Worm (Caenorhabditis elegans) whole organism, L2 larva: ENCODE data around the gene dpf-4.

Experiments
- C34F6.9 ChIP-seq: fragments of 150-350 bp; optimal IDR thresholded peaks from 2 replicates; lab custom pipeline; 2014; ENCODE audit warnings: missing biosample characterization, missing genetic modification characterization
- F13H6.1 ChIP-seq: sonication (generic microtip); optimal IDR thresholded peaks from 2 replicates; lab custom pipeline; 2016; ENCODE audit warnings: missing genetic modification characterization, missing compliant biosample characterization
- R02D3.7 ChIP-seq: fragments of 150-350 bp; optimal IDR thresholded peaks from 2 replicates; lab custom pipeline; 2014; ENCODE audit warnings: missing biosample characterization, missing genetic modification characterization
- Y55F3AM.14 ChIP-seq: fragments of 200-800 bp; sonication (Bioruptor generic); optimal IDR thresholded peaks from 2 replicates; lab custom pipeline; 2018; ENCODE audit warnings: mild to moderate bottlenecking, missing genetic modification characterization, missing compliant biosample characterization
- ZK546.5 ChIP-seq: sonication (generic microtip); optimal IDR thresholded peaks from 2 replicates; lab custom pipeline; 2017; ENCODE audit warnings: missing biosample characterization, missing genetic modification characterization
- alr-1 ChIP-seq: fragments of 150-350 bp; optimal IDR thresholded peaks from 2 replicates; lab custom pipeline; 2014; ENCODE audit warnings: missing biosample characterization, missing genetic modification characterization
- aly-2 ChIP-seq: fragments of 150-350 bp; optimal IDR thresholded peaks from 2 replicates; lab custom pipeline; 2014; ENCODE audit warnings: missing biosample characterization, missing genetic modification characterization
- ama-1 ChIP-seq: fragments of 150-350 bp; optimal IDR thresholded peaks from 2 replicates; lab custom pipeline; 2018; ENCODE audit warnings: inconsistent platforms
- blmp-1 ChIP-seq: sonication (generic microtip); optimal IDR thresholded peaks from 2 replicates; lab custom pipeline; 2017; ENCODE audit warnings: missing genetic modification characterization, mild to moderate bottlenecking, missing compliant biosample characterization, antibody characterized with exemption, moderate library complexity; ENCODE audit not compliant: insufficient read depth
- ceh-16 ChIP-seq: fragments of 150-350 bp; optimal IDR thresholded peaks from 2 replicates; lab custom pipeline; 2014; ENCODE audit warnings: missing biosample characterization, missing genetic modification characterization
- ceh-82 ChIP-seq: fragments of 150-350 bp; optimal IDR thresholded peaks from 2 replicates; lab custom pipeline; 2014; ENCODE audit warnings: missing biosample characterization, missing genetic modification characterization
- crh-2 ChIP-seq: sonication (generic microtip); optimal IDR thresholded peaks from 2 replicates; lab custom pipeline; 2017; ENCODE audit warnings: missing biosample characterization, missing genetic modification characterization
- dmd-4 ChIP-seq: sonication (generic microtip); optimal IDR thresholded peaks from 2 replicates; lab custom pipeline; 2017; ENCODE audit warnings: missing biosample characterization, missing genetic modification characterization
- egl-27 ChIP-seq: sonication (generic microtip); optimal IDR thresholded peaks from 3 replicates; lab custom pipeline; 2017; ENCODE audit warnings: missing biosample characterization, missing genetic modification reagents, missing genetic modification characterization
- elt-1 ChIP-seq: fragments of 150-350 bp; optimal IDR thresholded peaks from 2 replicates; lab custom pipeline; 2014; ENCODE audit warnings: missing biosample characterization, missing genetic modification characterization
- elt-3 ChIP-seq: sonication (generic microtip); optimal IDR thresholded peaks from 2 replicates; lab custom pipeline; 2017; ENCODE audit warnings: missing biosample characterization, missing genetic modification characterization
- fos-1 ChIP-seq: fragments of 150-350 bp; optimal IDR thresholded peaks from 2 replicates; lab custom pipeline; 2014; ENCODE audit warnings: missing biosample characterization, missing genetic modification characterization
- gmeb-1 ChIP-seq: fragments of 150-350 bp; optimal IDR thresholded peaks from 2 replicates; lab custom pipeline; 2014; ENCODE audit warnings: missing biosample characterization, missing genetic modification characterization
- lin-11 ChIP-seq: fragments of 150-350 bp; sonication (generic microtip); optimal IDR thresholded peaks from 2 replicates; lab custom pipeline; 2014; ENCODE audit warnings: missing biosample characterization, missing genetic modification characterization, inconsistent platforms, mixed read lengths
- lin-13 ChIP-seq: fragments of 150-350 bp; optimal IDR thresholded peaks from 2 replicates; lab custom pipeline; 2014; ENCODE audit warnings: missing biosample characterization, missing genetic modification reagents, missing genetic modification characterization
- lin-39 ChIP-seq: fragments of 150-350 bp; optimal IDR thresholded peaks from 2 replicates; lab custom pipeline; 2014; ENCODE audit warnings: missing biosample characterization, missing genetic modification reagents, missing genetic modification characterization
- lsy-2 ChIP-seq, 2 experiments: fragments of 150-350 bp in 1 of 2; sonication (generic microtip) in 1 of 2; optimal IDR thresholded peaks; 2 replicates each; lab custom pipeline; 2014 to 2017; ENCODE audit warnings: missing biosample characterization in 2 of 2, missing genetic modification characterization in 2 of 2
- mab-5 ChIP-seq: fragments of 150-350 bp; optimal IDR thresholded peaks from 2 replicates; lab custom pipeline; 2014; ENCODE audit warnings: missing biosample characterization, missing genetic modification characterization
- mbf-1 ChIP-seq: sonication (generic microtip); optimal IDR thresholded peaks from 2 replicates; lab custom pipeline; 2017; ENCODE audit warnings: missing biosample characterization, missing genetic modification characterization
- mdl-1 ChIP-seq, 2 experiments: fragments of 150-350 bp in 1 of 2; sonication (generic microtip) in 1 of 2; optimal IDR thresholded peaks; 2 replicates each; lab custom pipeline; 2017; ENCODE audit warnings: missing biosample characterization in 2 of 2, missing genetic modification characterization in 2 of 2
- nhr-10 ChIP-seq: sonication (generic microtip); optimal IDR thresholded peaks from 2 replicates; lab custom pipeline; 2017; ENCODE audit warnings: missing biosample characterization, missing genetic modification characterization
- nhr-11 ChIP-seq: fragments of 150-350 bp; optimal IDR thresholded peaks from 2 replicates; lab custom pipeline; 2014; ENCODE audit warnings: missing biosample characterization, missing genetic modification characterization
- nhr-12 ChIP-seq: fragments of 150-350 bp; optimal IDR thresholded peaks from 2 replicates; lab custom pipeline; 2014; ENCODE audit warnings: missing biosample characterization, missing genetic modification characterization
- nhr-129 ChIP-seq: fragments of 150-350 bp; optimal IDR thresholded peaks from 2 replicates; lab custom pipeline; 2014; ENCODE audit warnings: missing biosample characterization, missing genetic modification characterization
- nhr-21 ChIP-seq: fragments of 150-350 bp; optimal IDR thresholded peaks from 2 replicates; lab custom pipeline; 2014; ENCODE audit warnings: missing biosample characterization, missing genetic modification characterization
- nhr-23 ChIP-seq: fragments of 150-350 bp; optimal IDR thresholded peaks from 2 replicates; lab custom pipeline; 2014; ENCODE audit warnings: missing biosample characterization, missing genetic modification reagents, missing genetic modification characterization
- nhr-237 ChIP-seq: fragments of 150-350 bp; optimal IDR thresholded peaks from 2 replicates; lab custom pipeline; 2014; ENCODE audit warnings: missing biosample characterization, missing genetic modification characterization
- nhr-25 ChIP-seq: fragments of 150-350 bp; sonication (generic microtip); optimal IDR thresholded peaks from 3 replicates; lab custom pipeline; 2014; ENCODE audit warnings: missing biosample characterization, missing genetic modification characterization
- nhr-6 ChIP-seq: fragments of 150-350 bp; optimal IDR thresholded peaks from 2 replicates; lab custom pipeline; 2014; ENCODE audit warnings: missing biosample characterization, missing genetic modification characterization
- nhr-77 ChIP-seq: fragments of 150-350 bp; optimal IDR thresholded peaks from 2 replicates; lab custom pipeline; 2014; ENCODE audit warnings: missing biosample characterization, missing genetic modification characterization
- peb-1 ChIP-seq: fragments of 150-350 bp; optimal IDR thresholded peaks from 2 replicates; lab custom pipeline; 2014; ENCODE audit warnings: missing biosample characterization, missing genetic modification characterization
- sem-4 ChIP-seq: fragments of 150-350 bp; optimal IDR thresholded peaks from 2 replicates; lab custom pipeline; 2014; ENCODE audit warnings: missing biosample characterization, missing genetic modification reagents, missing genetic modification characterization
- skn-1 ChIP-seq: sonication (generic microtip); optimal IDR thresholded peaks from 2 replicates; lab custom pipeline; 2017; ENCODE audit warnings: missing biosample characterization, missing genetic modification characterization
- sma-3 ChIP-seq: sonication (generic microtip); optimal IDR thresholded peaks from 2 replicates; lab custom pipeline; 2016; ENCODE audit warnings: missing genetic modification reagents, missing genetic modification characterization, missing compliant biosample characterization
- sma-9 ChIP-seq, 2 experiments: fragments of 150-350 bp in 1 of 2; sonication (generic microtip) in 1 of 2; optimal IDR thresholded peaks; 2 replicates each; lab custom pipeline; 2014 to 2016; ENCODE audit warnings: missing genetic modification characterization in 2 of 2, mild to moderate bottlenecking in 1 of 2, missing biosample characterization in 1 of 2, missing compliant biosample characterization in 1 of 2, missing genetic modification reagents in 1 of 2, moderate library complexity in 1 of 2
- snpc-4 ChIP-seq: fragments of 150-350 bp; optimal IDR thresholded peaks from 2 replicates; lab custom pipeline; 2014; ENCODE audit warnings: missing biosample characterization, missing genetic modification characterization
- unc-39 ChIP-seq: fragments of 150-350 bp; optimal IDR thresholded peaks from 2 replicates; lab custom pipeline; 2014; ENCODE audit warnings: missing biosample characterization, missing genetic modification characterization
- unc-55 ChIP-seq: fragments of 150-350 bp; sonication (generic microtip); optimal IDR thresholded peaks from 3 replicates; lab custom pipeline; 2014; ENCODE audit warnings: missing biosample characterization, missing genetic modification reagents, missing genetic modification characterization
- unc-62 ChIP-seq: fragments of 150-350 bp; optimal IDR thresholded peaks from 2 replicates; lab custom pipeline; 2014; ENCODE audit warnings: missing biosample characterization, missing genetic modification reagents, missing genetic modification characterization
- zag-1 ChIP-seq: fragments of 150-350 bp; optimal IDR thresholded peaks from 2 replicates; lab custom pipeline; 2014; ENCODE audit warnings: missing biosample characterization, missing genetic modification characterization
- ztf-1 ChIP-seq: fragments of 200-800 bp; sonication (Bioruptor generic); conservative IDR thresholded peaks from 2 replicates; pipeline ENCODE4 v1.3.6; 2022; ENCODE audit warnings: missing genetic modification characterization, missing compliant biosample characterization
- ztf-11 ChIP-seq: sonication (generic microtip); optimal IDR thresholded peaks from 2 replicates; lab custom pipeline; 2017; ENCODE audit warnings: missing biosample characterization, missing genetic modification characterization
- ztf-4 ChIP-seq: fragments of 150-350 bp; optimal IDR thresholded peaks from 2 replicates; lab custom pipeline; 2014; ENCODE audit warnings: missing biosample characterization, missing genetic modification characterization

The dpf-4 gene

ce11 chrIII:5853240-5853639 is 5.9 kb upstream of the dpf-4 start, which contains the start of gene ddx-23:
Gene ddx-23, minus strand, starts transcription at chrIII:5853269.
- TF ChIP-seq ztf-4 (tag; lab: Kevin White, UChicago) (peak; percentile 81), crh-2 (tag; lab: Kevin White, UChicago) (no peak), sma-3 (GFP tag; lab: Kevin White, UChicago) (peak; percentile 49), Y55F3AM.14 (GFP tag; lab: Kevin White, UChicago) (no peak), lin-13 (peak; percentile 8), mdl-1 (tag; optimal IDR thresholded peaks at IDR 0.05; lab: Kevin White, UChicago) (no peak), nhr-77 (no peak), ama-1 (lab: Kevin White, UChicago) (peak; percentile 53), nhr-6 (tag; lab: Kevin White, UChicago) (no peak), lsy-2 (tag; optimal IDR thresholded peaks at IDR 0.05; lab: Kevin White, UChicago) (peak in 1 of 2 experiments; percentile 57), aly-2 (no peak), C34F6.9 (tag; lab: Kevin White, UChicago) (peak; percentile 14), R02D3.7 (tag; lab: Kevin White, UChicago) (no peak), dmd-4 (tag; lab: Kevin White, UChicago) (no peak), sma-9 (GFP tag; optimal IDR thresholded peaks at IDR 0.05; lab: Kevin White, UChicago) (no peak), sma-9 (tag; optimal IDR thresholded peaks at IDR 0.05; lab: Kevin White, UChicago) (no peak), ceh-16 (tag; lab: Kevin White, UChicago) (no peak), nhr-129 (no peak), mab-5 (tag; lab: Kevin White, UChicago) (no peak), lin-39 (tag; lab: Kevin White, UChicago) (no peak), gmeb-1 (tag; lab: Kevin White, UChicago) (peak; percentile 63), unc-55 (peak; percentile 4)
- TF ChIP-seq, all 48 proteins: peak for 8

ce11 chrIII:5855637-5856179 is 3.4 kb upstream of the dpf-4 start, which contains the start of the genes cct-6 and alh-9:
Gene cct-6, minus strand, starts transcription at chrIII:5855687.
Gene alh-9, plus strand, starts transcription at chrIII:5856018.
- TF ChIP-seq egl-27 (peak; percentile 39), alr-1 (tag; lab: Kevin White, UChicago) (no peak), aly-2 (no peak), nhr-77 (no peak), ztf-11 (tag; lab: Kevin White, UChicago) (no peak), nhr-21 (peak; percentile 54), lsy-2 (tag; optimal IDR thresholded peaks at IDR 0.05; lab: Kevin White, UChicago) (peak; percentile 61 to 92), nhr-23 (tag; lab: Kevin White, UChicago) (no peak), ztf-1 (GFP tag; lab: Robert Waterston, UW) (no peak), ama-1 (lab: Kevin White, UChicago) (peak; percentile 44), peb-1 (tag; lab: Kevin White, UChicago) (no peak), dmd-4 (tag; lab: Kevin White, UChicago) (no peak), nhr-6 (tag; lab: Kevin White, UChicago) (peak; percentile 5), ZK546.5 (tag; lab: Kevin White, UChicago) (peak; percentile 1), skn-1 (tag; lab: Kevin White, UChicago) (no peak), sem-4 (tag; lab: Kevin White, UChicago) (peak; percentile 2), nhr-10 (tag; lab: Kevin White, UChicago) (no peak), elt-3 (tag; lab: Kevin White, UChicago) (no peak), sma-3 (GFP tag; lab: Kevin White, UChicago) (peak; percentile 80), unc-55 (peak; percentile 94), lin-11 (peak; percentile 79), blmp-1 (tag; lab: Kevin White, UChicago) (no peak), sma-9 (GFP tag; optimal IDR thresholded peaks at IDR 0.05; lab: Kevin White, UChicago) (peak; percentile 76), sma-9 (tag; optimal IDR thresholded peaks at IDR 0.05; lab: Kevin White, UChicago) (no peak), nhr-237 (no peak), mdl-1 (tag; optimal IDR thresholded peaks at IDR 0.05; lab: Kevin White, UChicago) (no peak), gmeb-1 (tag; lab: Kevin White, UChicago) (peak; percentile 93), nhr-129 (peak; percentile 88), lin-39 (tag; lab: Kevin White, UChicago) (no peak), unc-62 (GFP tag; lab: Kevin White, UChicago) (no peak), snpc-4 (tag; lab: Kevin White, UChicago) (peak; percentile 37), elt-1 (tag; lab: Kevin White, UChicago) (no peak), C34F6.9 (tag; lab: Kevin White, UChicago) (peak; percentile 92), ceh-82 (tag; lab: Kevin White, UChicago) (peak; percentile 20), F13H6.1 (tag; lab: Kevin White, UChicago) (peak; percentile 69), ceh-16 (tag; lab: Kevin White, UChicago) (no peak), nhr-12 (no peak), R02D3.7 (tag; lab: Kevin White, UChicago) (peak; percentile 70), unc-39 (tag; lab: Kevin White, UChicago) (no peak), mab-5 (tag; lab: Kevin White, UChicago) (peak; percentile 46), lin-13 (peak; percentile 88), ztf-4 (tag; lab: Kevin White, UChicago) (peak; percentile 19), zag-1 (tag; lab: Kevin White, UChicago) (no peak), Y55F3AM.14 (GFP tag; lab: Kevin White, UChicago) (no peak), fos-1 (peak; percentile 56), nhr-11 (tag; lab: Kevin White, UChicago) (no peak), nhr-25 (tag; lab: Kevin White, UChicago) (peak; percentile 84), mbf-1 (no peak), crh-2 (tag; lab: Kevin White, UChicago) (peak; percentile 89)
